Worm (Caenorhabditis elegans) whole organism, L1 larva: ENCODE results near the gene unc-45.

Source experiments
- C34B4.2 ChIP-seq: sonication (generic microtip); optimal IDR thresholded peaks from 2 replicates; lab custom pipeline; 2017; ENCODE audit warnings: mild to moderate bottlenecking, missing genetic modification characterization, missing compliant biosample characterization
- F16B12.6 ChIP-seq: fragments of 150-350 bp; optimal IDR thresholded peaks from 2 replicates; lab custom pipeline; 2014; ENCODE audit warnings: missing biosample characterization, missing genetic modification characterization
- aha-1 ChIP-seq: fragments of 150-350 bp; optimal IDR thresholded peaks from 2 replicates; lab custom pipeline; 2014; ENCODE audit warnings: missing biosample characterization, missing genetic modification characterization
- aly-2 ChIP-seq: fragments of 150-350 bp; optimal IDR thresholded peaks from 2 replicates; lab custom pipeline; 2014; ENCODE audit warnings: missing biosample characterization, missing genetic modification characterization
- blmp-1 ChIP-seq: fragments of 150-350 bp; optimal IDR thresholded peaks from 2 replicates; lab custom pipeline; 2014; ENCODE audit warnings: missing biosample characterization, missing genetic modification characterization
- ceh-63 ChIP-seq: fragments of 200-800 bp; sonication (Bioruptor generic); optimal IDR thresholded peaks from 2 replicates; lab custom pipeline; 2018; ENCODE audit warnings: mild to moderate bottlenecking, missing genetic modification characterization, missing compliant biosample characterization
- ceh-88 ChIP-seq: fragments of 200-800 bp; sonication (Bioruptor generic); IDR thresholded peaks from 2 replicates; pipeline ENCODE4 v1.3.6; 2022; ENCODE audit warnings: missing genetic modification characterization, missing compliant biosample characterization
- egl-13 ChIP-seq: sonication (generic microtip); optimal IDR thresholded peaks from 2 replicates; lab custom pipeline; 2016; ENCODE audit warnings: missing genotype, missing genetic modification reagents, missing genetic modification characterization, missing compliant biosample characterization
- egl-27 ChIP-seq, 2 experiments: fragments of 150-350 bp in 1 of 2; sonication (generic microtip); optimal IDR thresholded peaks; 3 replicates each; lab custom pipeline; 2017 to 2018; ENCODE audit warnings: missing biosample characterization in 2 of 2, missing genetic modification characterization in 2 of 2, missing genetic modification reagents in 2 of 2
- elt-3 ChIP-seq, 6 experiments: fragments of 150-350 bp in 1 of 6; sonication (generic microtip); optimal IDR thresholded peaks; 2 replicates each; lab custom pipeline; 2017 to 2018; ENCODE audit warnings: missing biosample characterization in 6 of 6, missing genetic modification characterization in 6 of 6, inconsistent platforms in 1 of 6
- ets-5 ChIP-seq: fragments of 200-800 bp; sonication (Bioruptor generic); IDR thresholded peaks from 2 replicates; pipeline ENCODE4 v1.3.6; 2022; ENCODE audit warnings: missing genetic modification characterization, missing compliant biosample characterization
- fkh-4 ChIP-seq: sonication (generic microtip); optimal IDR thresholded peaks from 2 replicates; lab custom pipeline; 2016; ENCODE audit warnings: missing compliant biosample characterization, missing genetic modification characterization, borderline replicate concordance
- grh-1 ChIP-seq: fragments of 200-800 bp; sonication (Bioruptor generic); IDR thresholded peaks from 2 replicates; pipeline ENCODE4 v1.3.6; 2022; ENCODE audit warnings: missing genetic modification reagents, missing genetic modification characterization, missing compliant biosample characterization
- hpl-2 ChIP-seq: fragments of 150-350 bp; optimal IDR thresholded peaks from 2 replicates; lab custom pipeline; 2014; ENCODE audit warnings: missing biosample characterization, missing genetic modification reagents, missing genetic modification characterization
- irx-1 ChIP-seq: sonication (generic microtip); optimal IDR thresholded peaks from 2 replicates; lab custom pipeline; 2016; ENCODE audit warnings: missing genetic modification characterization, missing compliant biosample characterization
- isw-1 ChIP-seq: fragments of 200-800 bp; sonication (Bioruptor generic); IDR thresholded peaks from 2 replicates; pipeline ENCODE4 v1.3.6; 2022; ENCODE audit warnings: missing genetic modification characterization, missing compliant biosample characterization
- lin-13 ChIP-seq: fragments of 150-350 bp; optimal IDR thresholded peaks from 2 replicates; lab custom pipeline; 2014; ENCODE audit warnings: missing biosample characterization, missing genetic modification reagents, missing genetic modification characterization
- lin-15B ChIP-seq: fragments of 150-350 bp; sonication (generic microtip); optimal IDR thresholded peaks from 3 replicates; lab custom pipeline; 2014; ENCODE audit warnings: missing biosample characterization, missing genetic modification characterization
- lin-39 ChIP-seq: fragments of 150-350 bp; optimal IDR thresholded peaks from 2 replicates; lab custom pipeline; 2014; ENCODE audit warnings: missing biosample characterization, missing genetic modification reagents, missing genetic modification characterization
- lir-3 ChIP-seq: sonication (generic microtip); optimal IDR thresholded peaks from 2 replicates; lab custom pipeline; 2016; ENCODE audit warnings: mild to moderate bottlenecking, missing genetic modification characterization, moderate library complexity, missing compliant biosample characterization; ENCODE audit not compliant: poor library complexity
- lsy-2 ChIP-seq, 2 experiments: fragments of 150-350 bp; optimal IDR thresholded peaks; 2 replicates each; lab custom pipeline; 2014; ENCODE audit warnings: missing biosample characterization in 2 of 2, missing genetic modification characterization in 2 of 2
- mdl-1 ChIP-seq, 2 experiments: fragments of 150-350 bp; optimal IDR thresholded peaks; 2 replicates each; lab custom pipeline; 2014 to 2017; ENCODE audit warnings: missing biosample characterization in 2 of 2, missing genetic modification characterization in 2 of 2, inconsistent platforms in 1 of 2
- mef-2 ChIP-seq: fragments of 150-350 bp; optimal IDR thresholded peaks from 2 replicates; lab custom pipeline; 2014; ENCODE audit warnings: missing biosample characterization, missing genetic modification characterization
- nhr-11 ChIP-seq: fragments of 150-350 bp; optimal IDR thresholded peaks from 2 replicates; lab custom pipeline; 2014; ENCODE audit warnings: missing biosample characterization, missing genetic modification characterization
- nhr-28 ChIP-seq: fragments of 150-350 bp; optimal IDR thresholded peaks from 2 replicates; lab custom pipeline; 2014; ENCODE audit warnings: missing biosample characterization, missing genetic modification characterization
- nhr-47 ChIP-seq: sonication (generic microtip); optimal IDR thresholded peaks from 2 replicates; lab custom pipeline; 2016; ENCODE audit warnings: mild to moderate bottlenecking, missing genetic modification characterization, moderate library complexity, missing compliant biosample characterization
- nhr-71 ChIP-seq: sonication (generic microtip); optimal IDR thresholded peaks from 2 replicates; lab custom pipeline; 2016; ENCODE audit warnings: mild to moderate bottlenecking, missing genetic modification characterization, moderate library complexity, missing compliant biosample characterization
- nhr-77 ChIP-seq: fragments of 150-350 bp; optimal IDR thresholded peaks from 2 replicates; lab custom pipeline; 2014; ENCODE audit warnings: missing biosample characterization, missing genetic modification characterization
- nhr-85 ChIP-seq: sonication (generic microtip); peaks from one replicate; lab custom pipeline; 2016; ENCODE audit warnings: missing genetic modification characterization, inconsistent platforms, missing compliant biosample characterization
- nhr-90 ChIP-seq: sonication (generic microtip); optimal IDR thresholded peaks from 2 replicates; lab custom pipeline; 2016; ENCODE audit warnings: mild to moderate bottlenecking, missing genetic modification characterization, missing compliant biosample characterization; ENCODE audit not compliant: poor library complexity
- pag-3 ChIP-seq: sonication (generic microtip); optimal IDR thresholded peaks from 2 replicates; lab custom pipeline; 2017; ENCODE audit warnings: missing genetic modification characterization, mild to moderate bottlenecking, missing compliant biosample characterization, antibody characterized with exemption, borderline replicate concordance; ENCODE audit not compliant: insufficient read depth
- pax-3 ChIP-seq: fragments of 200-800 bp; sonication (Bioruptor generic); optimal IDR thresholded peaks from 2 replicates; lab custom pipeline; 2018; ENCODE audit warnings: mild to moderate bottlenecking, missing genetic modification characterization, moderate library complexity, missing compliant biosample characterization
- pqm-1 ChIP-seq: sonication (generic microtip); optimal IDR thresholded peaks from 3 replicates; lab custom pipeline; 2017; ENCODE audit warnings: missing biosample characterization, missing genetic modification characterization
- skn-1 ChIP-seq: fragments of 150-350 bp; optimal IDR thresholded peaks from 2 replicates; lab custom pipeline; 2014; ENCODE audit warnings: missing biosample characterization, missing genetic modification characterization
- snu-23 ChIP-seq: sonication (generic microtip); optimal IDR thresholded peaks from 2 replicates; lab custom pipeline; 2016; ENCODE audit warnings: missing genetic modification characterization, missing compliant biosample characterization
- sox-4 ChIP-seq: sonication (generic microtip); optimal IDR thresholded peaks from 2 replicates; lab custom pipeline; 2016; ENCODE audit warnings: missing genetic modification characterization, missing compliant biosample characterization
- sup-37 ChIP-seq: fragments of 200-800 bp; sonication (Bioruptor generic); optimal IDR thresholded peaks from 2 replicates; lab custom pipeline; 2018; ENCODE audit warnings: mild to moderate bottlenecking, missing genetic modification characterization, missing compliant biosample characterization
- tbx-2 ChIP-seq: sonication (generic microtip); optimal IDR thresholded peaks from 2 replicates; lab custom pipeline; 2016; ENCODE audit warnings: missing genetic modification characterization, missing compliant biosample characterization
- unc-130 ChIP-seq: fragments of 150-350 bp; optimal IDR thresholded peaks from 2 replicates; lab custom pipeline; 2017; ENCODE audit warnings: missing biosample characterization, missing genetic modification characterization, inconsistent platforms
- unc-86 ChIP-seq: sonication (generic microtip); optimal IDR thresholded peaks from 2 replicates; lab custom pipeline; 2016; ENCODE audit warnings: missing genetic modification characterization, missing compliant biosample characterization
- unc-98 ChIP-seq: fragments of 200-800 bp; sonication (Bioruptor generic); IDR thresholded peaks from 2 replicates; pipeline ENCODE4 v1.3.6; 2022; ENCODE audit warnings: missing genetic modification characterization, missing compliant biosample characterization
- vab-15 ChIP-seq: sonication (generic microtip); optimal IDR thresholded peaks from 2 replicates; lab custom pipeline; 2017; ENCODE audit warnings: missing genotype, mild to moderate bottlenecking, missing genetic modification characterization, missing compliant biosample characterization
- xbp-1 ChIP-seq: sonication (generic microtip); optimal IDR thresholded peaks from 2 replicates; lab custom pipeline; 2016; ENCODE audit warnings: missing genetic modification characterization, missing compliant biosample characterization
- ztf-11 ChIP-seq, 2 experiments: sonication (generic microtip); optimal IDR thresholded peaks; 2 replicates each; lab custom pipeline; 2016 to 2017; ENCODE audit warnings: missing genetic modification characterization in 2 of 2, missing biosample characterization in 1 of 2, missing compliant biosample characterization in 1 of 2
- ztf-4 ChIP-seq: fragments of 150-350 bp; optimal IDR thresholded peaks from 2 replicates; lab custom pipeline; 2014; ENCODE audit warnings: missing biosample characterization, missing genetic modification characterization

The unc-45 gene

DNA sequence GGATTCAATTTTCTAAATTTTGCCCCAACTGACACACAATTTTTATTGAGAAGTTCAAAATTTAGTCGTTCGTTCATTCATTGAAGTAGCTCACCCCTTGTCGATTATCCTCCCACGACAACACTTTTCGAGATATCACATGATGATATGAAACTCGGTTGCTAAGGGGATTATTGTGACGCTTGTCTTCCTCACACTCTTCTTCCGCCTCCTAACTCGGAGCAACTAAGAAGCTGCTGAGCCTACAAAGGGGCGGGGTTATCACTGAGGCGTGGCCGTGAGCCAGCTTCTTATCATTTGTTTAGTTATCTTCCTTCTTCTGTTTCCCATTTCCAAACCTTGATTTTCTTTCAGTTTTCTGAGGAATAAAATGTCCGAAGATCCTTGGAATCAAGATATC lies 7.8 kb upstream of the unc-45 start, which contains the start of gene F10C5.3 (continued):
- TF ChIP-seq xbp-1 (tag; lab: Kevin White, UChicago) (no peak), F16B12.6 (tag; lab: Kevin White, UChicago) (no peak)

DNA sequence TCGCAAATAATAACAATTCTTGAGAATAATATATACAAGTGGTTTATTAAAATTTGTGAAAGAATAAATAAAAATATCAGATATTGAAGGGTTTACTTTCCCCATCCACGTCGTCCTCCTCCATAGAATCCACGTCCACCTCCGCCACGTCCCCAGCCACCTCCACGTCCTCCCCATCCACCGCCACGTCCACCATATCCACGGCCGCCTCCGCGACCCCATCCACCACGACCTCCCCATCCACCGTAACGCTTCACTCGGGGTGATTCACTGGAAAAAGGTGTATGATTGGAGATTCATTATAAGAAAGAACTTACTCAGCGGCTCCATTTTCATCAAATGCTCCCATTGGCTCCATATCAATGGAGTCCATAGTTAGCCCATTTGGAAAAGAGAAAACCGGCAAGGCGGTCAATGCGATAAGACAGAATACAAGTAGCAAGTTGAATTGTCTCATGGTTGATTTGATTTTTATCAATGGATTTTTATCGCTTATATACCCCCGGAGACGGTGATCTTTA lies 5.2 kb upstream of the unc-45 start, which contains the start of gene nlp-32:
TSS of gene nlp-32 (minus strand) at position 471 of the 521 bp plus-strand sequence.
- TF ChIP-seq mef-2 (tag; lab: Kevin White, UChicago): no peak
- TF ChIP-seq lir-3 (tag; lab: Kevin White, UChicago): no peak
- no peak for TF ChIP-seq ztf-11 (tag; optimal IDR thresholded peaks at IDR 0.05; lab: Kevin White, UChicago)
- TF ChIP-seq pax-3 (tag; lab: Kevin White, UChicago): no peak
- TF ChIP-seq ets-5 (GFP tag; lab: Robert Waterston, UW): no peak
- TF ChIP-seq mdl-1 (tag; optimal IDR thresholded peaks at IDR 0.05; lab: Kevin White, UChicago): no peak
- no peak for TF ChIP-seq nhr-90 (tag; lab: Kevin White, UChicago)
- TF ChIP-seq, all 84 proteins: peak for 0

DNA sequence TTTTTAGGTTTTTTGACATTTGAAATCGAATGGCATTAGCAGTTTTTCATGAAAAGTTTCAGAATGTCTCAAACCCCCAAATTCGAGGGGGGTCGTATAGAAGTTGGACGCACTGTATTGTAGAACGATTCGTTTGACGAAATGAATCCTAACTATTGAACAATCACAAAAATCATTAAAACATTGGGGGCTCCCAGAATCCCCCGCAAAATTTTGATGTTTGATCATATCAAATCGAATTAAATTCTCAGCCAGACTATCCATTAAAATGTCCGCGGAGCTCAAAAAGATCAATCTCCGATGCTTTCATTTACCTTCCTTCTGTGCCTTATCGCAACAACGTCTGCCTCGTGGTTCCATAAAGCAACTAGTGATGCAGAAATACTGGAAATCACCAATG lies 2.9 kb upstream of the unc-45 start, which contains the start of gene F30H5.5:
TSS of gene F30H5.5 (plus strand) at position 301 of the 400 bp plus-strand sequence.
- TF ChIP-seq grh-1: no peak
- no peak for TF ChIP-seq egl-13 (tag; lab: Kevin White, UChicago)
- no peak for TF ChIP-seq lsy-2 (tag; optimal IDR thresholded peaks at IDR 0.05; lab: Kevin White, UChicago)
- TF ChIP-seq unc-98 (GFP tag; lab: Robert Waterston, UW): no peak
- no peak for TF ChIP-seq isw-1 (GFP tag; lab: Robert Waterston, UW)
- TF ChIP-seq vab-15 (tag; lab: Kevin White, UChicago): no peak
- TF ChIP-seq ztf-4 (tag; lab: Kevin White, UChicago): no peak
- no peak for TF ChIP-seq xbp-1 (tag; lab: Kevin White, UChicago)
- no peak for TF ChIP-seq mef-2 (tag; lab: Kevin White, UChicago)
- no peak for TF ChIP-seq lin-13 (GFP tag; lab: Kevin White, UChicago)
- TF ChIP-seq aly-2 (tag; lab: Kevin White, UChicago): no peak
- no peak for TF ChIP-seq lir-3 (tag; lab: Kevin White, UChicago)
- no peak for TF ChIP-seq nhr-77 (tag; lab: Kevin White, UChicago)
- no peak for TF ChIP-seq C34B4.2 (tag; lab: Kevin White, UChicago)
- TF ChIP-seq nhr-28 (tag; lab: Kevin White, UChicago): no peak
- no peak for TF ChIP-seq skn-1 (tag; lab: Kevin White, UChicago)
- no peak for TF ChIP-seq pqm-1 (tag; lab: Kevin White, UChicago)
- no peak for TF ChIP-seq nhr-71 (tag; lab: Kevin White, UChicago)
- no peak for TF ChIP-seq nhr-47 (tag; lab: Kevin White, UChicago)
- no peak for TF ChIP-seq sox-4 (tag; lab: Kevin White, UChicago)
- TF ChIP-seq, all 84 proteins: peak for 0

DNA sequence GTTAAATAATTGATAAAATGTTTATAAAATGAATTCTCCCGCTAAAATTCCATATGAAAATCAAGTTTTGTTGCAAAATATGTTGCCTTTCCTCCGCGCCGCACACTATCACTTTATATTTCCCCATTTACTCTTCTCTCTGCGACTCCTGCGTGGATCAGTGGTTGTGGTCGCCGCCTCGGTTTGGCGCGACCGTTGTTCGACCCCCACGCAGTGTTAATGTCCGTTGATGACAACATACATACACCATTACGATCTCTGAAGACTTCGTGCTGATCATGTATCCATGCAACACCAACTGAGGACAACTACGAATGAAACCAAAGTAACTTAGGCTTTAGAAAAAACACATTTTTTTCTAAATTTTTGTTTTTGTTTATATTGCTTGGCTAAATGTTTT lies 11.2 kb downstream of the unc-45 start:
- peak; percentile 66 for TF ChIP-seq irx-1 (tag; lab: Kevin White, UChicago)
- no peak for TF ChIP-seq nhr-11 (tag; lab: Kevin White, UChicago)
- TF ChIP-seq unc-86 (tag; lab: Kevin White, UChicago): peak; percentile 45
- TF ChIP-seq elt-3 (tag; optimal IDR thresholded peaks at IDR 0.05; lab: Kevin White, UChicago): peak in 2 of 6 experiments; percentile 23 to 65
- TF ChIP-seq egl-27 (tag; optimal IDR thresholded peaks at IDR 0.05; lab: Kevin White, UChicago): peak in 1 of 2 experiments; percentile 20
- peak; percentile 72 for TF ChIP-seq unc-130 (tag; lab: Kevin White, UChicago)
- peak; percentile 45 for TF ChIP-seq nhr-77 (tag; lab: Kevin White, UChicago)
- TF ChIP-seq ceh-63: no peak
- no peak for TF ChIP-seq blmp-1
- TF ChIP-seq hpl-2 (GFP tag; lab: Kevin White, UChicago): peak; percentile 3
- TF ChIP-seq snu-23 (GFP tag; lab: Kevin White, UChicago): peak; percentile 88
- peak; percentile 56 for TF ChIP-seq ceh-88 (GFP tag; lab: Robert Waterston, UW)
- TF ChIP-seq ztf-11 (tag; optimal IDR thresholded peaks at IDR 0.05; lab: Kevin White, UChicago): peak in 1 of 2 experiments; percentile 60
- peak; percentile 22 for TF ChIP-seq sup-37 (GFP tag; lab: Kevin White, UChicago)
- no peak for TF ChIP-seq lin-39 (tag; lab: Kevin White, UChicago)
- no peak for TF ChIP-seq aha-1 (tag; lab: Kevin White, UChicago)
- no peak for TF ChIP-seq pag-3 (tag; lab: Kevin White, UChicago)
- TF ChIP-seq egl-13 (tag; lab: Kevin White, UChicago): peak; percentile 45
- TF ChIP-seq nhr-85: peak; percentile 68
- peak; percentile 21 for TF ChIP-seq fkh-4 (tag; lab: Kevin White, UChicago)
- TF ChIP-seq tbx-2: peak; percentile 71
- peak; percentile 66 for TF ChIP-seq aly-2 (tag; lab: Kevin White, UChicago)
- peak; percentile 25 for TF ChIP-seq lin-15B (tag; lab: Kevin White, UChicago)
- TF ChIP-seq nhr-90 (tag; lab: Kevin White, UChicago): peak; percentile 81
- peak; percentile 53 for TF ChIP-seq lin-13 (GFP tag; lab: Kevin White, UChicago)
